Worm (Caenorhabditis elegans): ENCODE data around the gene Y66D12A.8.

DNA sequence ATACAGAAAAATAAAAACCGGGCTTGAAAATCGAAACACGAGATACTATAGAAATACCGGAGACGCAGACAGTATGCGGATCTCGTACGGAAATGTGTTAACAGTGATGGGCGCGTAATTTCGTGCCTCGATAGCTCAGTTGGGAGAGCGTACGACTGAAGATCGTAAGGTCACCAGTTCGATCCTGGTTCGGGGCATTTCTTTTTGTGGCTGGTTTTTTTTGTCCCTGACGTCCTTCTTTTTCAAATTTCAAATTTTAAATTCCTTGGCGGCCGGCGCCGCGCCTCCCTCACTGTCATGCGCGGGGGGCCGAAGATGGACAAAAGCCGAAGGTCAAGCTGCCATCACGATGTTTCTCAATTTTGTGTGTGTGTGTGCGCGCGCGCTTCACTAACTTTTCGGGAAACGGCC is 19.3 kb upstream of the Y66D12A.8 start:
- no peak for TF ChIP-seq klf-2 (GFP tag; conservative IDR thresholded peaks at IDR 0.05)
- TF ChIP-seq tab-1 (GFP tag; IDR thresholded peaks at IDR 0.05) = no peak
- no peak for TF ChIP-seq ztf-23 (GFP tag; IDR thresholded peaks at IDR 0.05)
- no peak for TF ChIP-seq med-1 (GFP tag; optimal IDR thresholded peaks at IDR 0.05; ENCODE audit: insufficient read depth)
- TF ChIP-seq flt-1 (GFP tag; IDR thresholded peaks at IDR 0.05) = no peak
- TF ChIP-seq cog-1 (tag; optimal IDR thresholded peaks at IDR 0.05) = no peak
- no peak for TF ChIP-seq ref-1 (GFP tag; conservative IDR thresholded peaks at IDR 0.05)
- TF ChIP-seq T22C8.4 (GFP tag; IDR thresholded peaks at IDR 0.05) = no peak

Data from whole organism, midembryonic.